Worm (Caenorhabditis elegans) whole organism, L4/young adult: ENCODE results near the gene clec-85.

ENCODE experiments used
- W03F9.2 ChIP-seq: fragments of 150-350 bp; optimal IDR thresholded peaks from 2 replicates; lab custom pipeline; 2014; ENCODE audit warnings: missing biosample characterization, missing genetic modification characterization
- him-1 ChIP-seq: sonication (generic microtip); optimal IDR thresholded peaks from 2 replicates; lab custom pipeline; 2016; ENCODE audit warnings: missing genotype, missing genetic modification reagents, missing genetic modification characterization, missing compliant biosample characterization

- no peak for TF ChIP-seq him-1
- TF ChIP-seq W03F9.2 (tag; lab: Kevin White, UChicago), result no peak
Observed at ce11 chrIV:2809208-2809607, 41.5 kb upstream of the clec-85 start, which contains the start of gene Y54G2A.76.
